Fruit fly (Drosophila melanogaster) whole organism, embryonic: ENCODE measurements around the gene CG32428.

ENCODE experiments used
- Ada2b ChIP-seq: fragments of 200-800 bp; sonication (Bioruptor generic); IDR thresholded peaks from 2 replicates; pipeline ENCODE4 v1.3.6; 2022; ENCODE audit warnings: missing biosample characterization, missing genetic modification characterization
- Atf3 ChIP-seq: fragments of 200-800 bp; sonication (Bioruptor generic); optimal IDR thresholded peaks from 3 replicates; lab custom pipeline; 2016; ENCODE audit warnings: missing biosample characterization, missing genetic modification characterization
- CG10979 ChIP-seq: fragments of 200-800 bp; sonication (Bioruptor generic); optimal IDR thresholded peaks from 2 replicates; lab custom pipeline; 2018; ENCODE audit warnings: missing biosample characterization, mild to moderate bottlenecking, missing genetic modification characterization, moderate library complexity
- CG11247 ChIP-seq: fragments of 200-800 bp; sonication (Bioruptor generic); IDR thresholded peaks from 2 replicates; pipeline ENCODE4 v1.3.6; 2022; ENCODE audit warnings: missing biosample characterization, missing genetic modification characterization
- CG11504 ChIP-seq: fragments of 200-800 bp; sonication (Bioruptor generic); optimal IDR thresholded peaks from 3 replicates; lab custom pipeline; 2019; ENCODE audit warnings: missing biosample characterization, mild to moderate bottlenecking, missing genetic modification characterization, moderate library complexity
- CG12071 ChIP-seq: fragments of 200-800 bp; sonication (Bioruptor generic); optimal IDR thresholded peaks from 3 replicates; lab custom pipeline; 2018; ENCODE audit warnings: missing biosample characterization, mild to moderate bottlenecking, missing genetic modification characterization
- CG12104 ChIP-seq: fragments of 200-800 bp; sonication (Bioruptor generic); optimal IDR thresholded peaks from 3 replicates; lab custom pipeline; 2016; ENCODE audit warnings: missing biosample characterization, missing genetic modification characterization
- CG12155 ChIP-seq: fragments of 200-800 bp; sonication (Bioruptor generic); optimal IDR thresholded peaks from 3 replicates; lab custom pipeline; 2016; ENCODE audit warnings: missing biosample characterization, missing genetic modification characterization
- CG14050 ChIP-seq: fragments of 200-800 bp; sonication (Bioruptor generic); IDR thresholded peaks from 3 replicates; pipeline ENCODE4 v1.3.6; 2022; ENCODE audit warnings: missing biosample characterization, missing genetic modification characterization
- CG15269 ChIP-seq: fragments of 200-800 bp; sonication (Bioruptor generic); optimal IDR thresholded peaks from 2 replicates; lab custom pipeline; 2018; ENCODE audit warnings: missing biosample characterization, mild to moderate bottlenecking, missing genetic modification characterization, moderate library complexity
- CG1603 ChIP-seq: fragments of 200-800 bp; sonication (Bioruptor generic); optimal IDR thresholded peaks from 2 replicates; lab custom pipeline; 2019; ENCODE audit warnings: missing biosample characterization, mild to moderate bottlenecking, missing genetic modification characterization, moderate library complexity
- CG17361 ChIP-seq: fragments of 200-800 bp; sonication (Bioruptor generic); IDR thresholded peaks from 3 replicates; pipeline ENCODE4 v1.3.6; 2022; ENCODE audit warnings: missing biosample characterization, missing genetic modification characterization
- CG17829 ChIP-seq: fragments of 200-800 bp; optimal IDR thresholded peaks from 2 replicates; lab custom pipeline; 2019; ENCODE audit warnings: missing biosample characterization, mild to moderate bottlenecking, missing genetic modification characterization, moderate library complexity
- CG34376 ChIP-seq: fragments of 200-800 bp; sonication (Bioruptor generic); optimal IDR thresholded peaks from 2 replicates; lab custom pipeline; 2018; ENCODE audit warnings: missing biosample characterization, mild to moderate bottlenecking, missing genetic modification characterization
- CG4707 ChIP-seq: fragments of 200-800 bp; sonication (Bioruptor generic); optimal IDR thresholded peaks from 2 replicates; lab custom pipeline; 2018; ENCODE audit warnings: missing biosample characterization, mild to moderate bottlenecking, missing genetic modification characterization, moderate library complexity
- CG6175 ChIP-seq: fragments of 200-800 bp; sonication (Bioruptor generic); IDR thresholded peaks from 3 replicates; pipeline ENCODE4 v1.3.6; 2022; ENCODE audit warnings: missing biosample characterization, missing genetic modification characterization
- CG6654 ChIP-seq: fragments of 200-800 bp; sonication (Bioruptor generic); optimal IDR thresholded peaks from 2 replicates; lab custom pipeline; 2017; ENCODE audit warnings: missing biosample characterization, mild to moderate bottlenecking, missing genetic modification characterization
- CG6854 ChIP-seq: fragments of 200-800 bp; sonication (Bioruptor generic); optimal IDR thresholded peaks from 3 replicates; lab custom pipeline; 2017; ENCODE audit warnings: missing biosample characterization, mild to moderate bottlenecking, missing genetic modification characterization
- CG7357 ChIP-seq: fragments of 200-800 bp; sonication (Bioruptor generic); IDR thresholded peaks from 3 replicates; pipeline ENCODE4 v1.3.6; 2022; ENCODE audit warnings: missing biosample characterization, missing genetic modification characterization
- CG9215 ChIP-seq: fragments of 200-800 bp; sonication (Bioruptor generic); IDR thresholded peaks from 2 replicates; pipeline ENCODE4 v1.3.6; 2022; ENCODE audit warnings: missing biosample characterization, missing genetic modification characterization
- CrebB ChIP-seq: fragments of 200-800 bp; sonication (Bioruptor generic); optimal IDR thresholded peaks from 3 replicates; lab custom pipeline; 2018; ENCODE audit warnings: missing biosample characterization, mild to moderate bottlenecking, missing genetic modification characterization
- Dbx ChIP-seq: fragments of 200-800 bp; sonication (Bioruptor generic); IDR thresholded peaks from 3 replicates; pipeline ENCODE4 v1.3.6; 2022; ENCODE audit warnings: missing biosample characterization, missing genetic modification characterization
- Doc2 ChIP-seq: fragments of 200-800 bp; sonication (Bioruptor generic); IDR thresholded peaks from 2 replicates; pipeline ENCODE4 v1.3.6; 2022; ENCODE audit warnings: missing biosample characterization, missing genetic modification characterization
- E2f1 ChIP-seq: fragments of 200-800 bp; sonication (Bioruptor generic); IDR thresholded peaks from 2 replicates; pipeline ENCODE4 v1.3.6; 2022; ENCODE audit warnings: missing biosample characterization, missing genetic modification characterization
- E2f2 ChIP-seq: fragments of 200-800 bp; sonication (Bioruptor generic); IDR thresholded peaks from 2 replicates; pipeline ENCODE4 v1.3.6; 2022; ENCODE audit warnings: missing biosample characterization, missing genetic modification characterization
- Ets65A ChIP-seq: fragments of 200-800 bp; sonication (Bioruptor generic); peaks from one replicate; lab custom pipeline; 2016; ENCODE audit warnings: missing biosample characterization, missing genetic modification characterization
- Hr3 ChIP-seq: fragments of 200-800 bp; sonication (Bioruptor generic); optimal IDR thresholded peaks from 3 replicates; lab custom pipeline; 2016; ENCODE audit warnings: missing biosample characterization, missing genetic modification characterization
- MESR4 ChIP-seq: fragments of 200-800 bp; sonication (Bioruptor generic); optimal IDR thresholded peaks from 2 replicates; lab custom pipeline; 2018; ENCODE audit warnings: missing biosample characterization, mild to moderate bottlenecking, missing genetic modification characterization, moderate library complexity
- NC2α ChIP-seq: fragments of 200-800 bp; sonication (Bioruptor generic); optimal IDR thresholded peaks from 2 replicates; lab custom pipeline; 2016; ENCODE audit warnings: missing biosample characterization, missing genetic modification characterization
- Oli ChIP-seq: fragments of 200-800 bp; sonication (Bioruptor generic); optimal IDR thresholded peaks from 2 replicates; lab custom pipeline; 2018; ENCODE audit warnings: missing biosample characterization, mild to moderate bottlenecking, missing genetic modification characterization, moderate library complexity
- Six4 ChIP-seq: fragments of 200-800 bp; sonication (Bioruptor generic); optimal IDR thresholded peaks from 2 replicates; lab custom pipeline; 2016; ENCODE audit warnings: missing biosample characterization, missing genetic modification characterization
- Sox100B ChIP-seq: fragments of 200-800 bp; sonication (Bioruptor generic); optimal IDR thresholded peaks from 3 replicates; lab custom pipeline; 2018; ENCODE audit warnings: missing biosample characterization, mild to moderate bottlenecking, missing genetic modification characterization
- Spps ChIP-seq: fragments of 200-800 bp; sonication (Bioruptor generic); optimal IDR thresholded peaks from 2 replicates; lab custom pipeline; 2018; ENCODE audit warnings: missing biosample characterization, mild to moderate bottlenecking, missing genetic modification characterization
- Sry-δ ChIP-seq: fragments of 200-800 bp; sonication (Bioruptor generic); optimal IDR thresholded peaks from 2 replicates; lab custom pipeline; 2016; ENCODE audit warnings: missing biosample characterization, missing genetic modification characterization
- Taf1 ChIP-seq: fragments of 200-800 bp; sonication (Bioruptor generic); IDR thresholded peaks from 2 replicates; pipeline ENCODE4 v1.3.6; 2022; ENCODE audit warnings: missing biosample characterization, missing genetic modification characterization
- Xbp1 ChIP-seq: fragments of 200-800 bp; sonication (Bioruptor generic); optimal IDR thresholded peaks from 3 replicates; lab custom pipeline; 2016; ENCODE audit warnings: missing biosample characterization, mild to moderate bottlenecking, missing genetic modification characterization
- Xrp1 ChIP-seq: fragments of 200-800 bp; sonication (Bioruptor generic); IDR thresholded peaks from 2 replicates; pipeline ENCODE4 v1.3.6; 2022; ENCODE audit warnings: missing biosample characterization, missing genetic modification characterization
- az2 ChIP-seq: fragments of 200-800 bp; sonication (Bioruptor generic); optimal IDR thresholded peaks from 3 replicates; lab custom pipeline; 2016; ENCODE audit warnings: missing biosample characterization, missing genetic modification characterization
- danr ChIP-seq: fragments of 200-800 bp; sonication (Bioruptor generic); IDR thresholded peaks from 2 replicates; pipeline ENCODE4 v1.3.6; 2022; ENCODE audit warnings: missing biosample characterization, missing genetic modification characterization
- dm ChIP-seq: fragments of 200-800 bp; sonication (Bioruptor generic); optimal IDR thresholded peaks from 3 replicates; lab custom pipeline; 2016; ENCODE audit warnings: missing biosample characterization, missing genetic modification characterization
- dmrt99B ChIP-seq: fragments of 200-800 bp; sonication (Bioruptor generic); optimal IDR thresholded peaks from 2 replicates; lab custom pipeline; 2018; ENCODE audit warnings: missing biosample characterization, mild to moderate bottlenecking, missing genetic modification characterization, moderate library complexity
- emc ChIP-seq: fragments of 200-800 bp; sonication (Bioruptor generic); optimal IDR thresholded peaks from 2 replicates; lab custom pipeline; 2016; ENCODE audit warnings: missing biosample characterization, missing genetic modification characterization
- hb ChIP-seq: fragments of 200-800 bp; sonication (Bioruptor generic); IDR thresholded peaks from 3 replicates; pipeline ENCODE4 v1.3.6; 2022; ENCODE audit warnings: missing biosample characterization, missing genetic modification characterization; ENCODE audit not compliant: partially characterized antibody
- ken ChIP-seq: fragments of 200-800 bp; sonication (Bioruptor generic); IDR thresholded peaks from 3 replicates; pipeline ENCODE4 v1.3.6; 2022; ENCODE audit warnings: missing biosample characterization, missing genetic modification characterization
- knrl ChIP-seq: fragments of 200-800 bp; sonication (Bioruptor generic); IDR thresholded peaks from 3 replicates; pipeline ENCODE4 v1.3.6; 2022; ENCODE audit warnings: missing biosample characterization, missing genetic modification characterization; ENCODE audit not compliant: partially characterized antibody
- ttk ChIP-seq: fragments of 200-800 bp; sonication (Bioruptor generic); IDR thresholded peaks from 2 replicates; pipeline ENCODE4 v2.1.2; 2022; ENCODE audit warnings: missing biosample characterization, missing genetic modification characterization
- vnd ChIP-seq: fragments of 200-800 bp; sonication (Bioruptor generic); IDR thresholded peaks from 3 replicates; pipeline ENCODE4 v1.3.6; 2022; ENCODE audit warnings: missing biosample characterization, missing genetic modification characterization; ENCODE audit not compliant: partially characterized antibody
- wek ChIP-seq: fragments of 200-800 bp; sonication (Bioruptor generic); optimal IDR thresholded peaks from 3 replicates; lab custom pipeline; 2018; ENCODE audit warnings: missing biosample characterization, mild to moderate bottlenecking, missing genetic modification characterization, moderate library complexity
- wor ChIP-seq: fragments of 200-800 bp; sonication (Bioruptor generic); IDR thresholded peaks from 2 replicates; pipeline ENCODE4 v1.3.6; 2022; ENCODE audit warnings: missing biosample characterization, missing genetic modification characterization

Gene CG32428

dm6 chr3L:20493417-20494261 is 20.1 kb upstream of the CG32428 start (continued):
- TF ChIP-seq Dbx (GFP tag; lab: Robert Waterston, UW) (peak; percentile 83), ken (GFP tag; lab: Robert Waterston, UW) (peak; percentile 38; the same call in 1 of the 3 replicates), CG12104 (GFP tag; lab: Kevin White, UChicago) (peak; percentile 60), Ada2b (peak; percentile 80), CG9215 (GFP tag; lab: Robert Waterston, UW) (peak; percentile 49), CG15269 (tag; lab: Kevin White, UChicago) (peak; percentile 81), Xrp1 (GFP tag; lab: Robert Waterston, UW) (peak; percentile 79), Ets65A (GFP tag; lab: Kevin White, UChicago) (peak; percentile 90), Atf3 (GFP tag; lab: Kevin White, UChicago) (no peak), knrl (GFP tag; lab: Robert Waterston, UW) (no peak), CG12071 (GFP tag; lab: Kevin White, UChicago) (no peak), CG7357 (GFP tag; lab: Robert Waterston, UW) (peak; percentile 41; the same call in 1 of the 3 replicates), CG6854 (peak; percentile 54), CG6654 (peak; percentile 10), CG12155 (GFP tag; lab: Kevin White, UChicago) (peak; percentile 72), hb (GFP tag; lab: Robert Waterston, UW) (no peak), NC2α (GFP tag; lab: Kevin White, UChicago) (no peak), vnd (no peak), CG4707 (GFP tag; lab: Kevin White, UChicago) (no peak), dmrt99B (peak; percentile 85), E2f1 (GFP tag; lab: Robert Waterston, UW) (peak; percentile 80; the same call in 1 of the 2 replicates), wor (GFP tag; lab: Robert Waterston, UW) (peak; percentile 58), Sry-δ (GFP tag; lab: Kevin White, UChicago) (no peak), CG17361 (GFP tag; lab: Robert Waterston, UW) (peak; percentile 69), Sox100B (GFP tag; lab: Kevin White, UChicago) (peak; percentile 58), CG17829 (tag; lab: Kevin White, UChicago) (peak; percentile 70), CG34376 (GFP tag; lab: Kevin White, UChicago) (peak; percentile 10), Xbp1 (GFP tag; lab: Kevin White, UChicago) (peak; percentile 67), CG6175 (GFP tag; lab: Robert Waterston, UW) (no peak), CrebB (tag; lab: Kevin White, UChicago) (peak; percentile 28), CG14050 (peak; percentile 67), Taf1 (GFP tag; lab: Robert Waterston, UW) (peak; percentile 56; the same call in 1 of the 2 replicates), dm (GFP tag; lab: Kevin White, UChicago) (no peak), Six4 (peak; percentile 44), danr (peak; percentile 68; the same call in 1 of the 2 replicates), Doc2 (no peak), CG11247 (GFP tag; lab: Robert Waterston, UW) (no peak; the same call in 1 of the 2 replicates), wek (GFP tag; lab: Kevin White, UChicago) (peak; percentile 6), MESR4 (GFP tag; lab: Kevin White, UChicago) (no peak), E2f2 (GFP tag; lab: Robert Waterston, UW) (peak; percentile 56; the same call in 1 of the 2 replicates), Hr3 (GFP tag; lab: Kevin White, UChicago) (peak; percentile 60), az2 (GFP tag; lab: Kevin White, UChicago) (peak; percentile 50), emc (GFP tag; lab: Kevin White, UChicago) (peak; percentile 7), CG10979 (tag; lab: Kevin White, UChicago) (peak; percentile 23), CG1603 (tag; lab: Kevin White, UChicago) (peak; percentile 11), Oli (tag; lab: Kevin White, UChicago) (peak; percentile 78), Spps (tag; lab: Kevin White, UChicago) (peak; percentile 17), CG11504 (tag; lab: Kevin White, UChicago) (peak; percentile 90), ttk (peak; percentile 72; the same call in 1 of the 2 replicates)
